Worm (Caenorhabditis elegans) whole organism, late embryonic: ENCODE measurements around the gene gtf-2H2C.
A peak's percentile ranks its signal among the peaks of the same experiment; 100 is the strongest.

Experiments used
- K02D7.2 ChIP-seq: sonication (generic microtip); optimal IDR thresholded peaks from 2 replicates; lab custom pipeline; 2017; ENCODE audit warnings: mild to moderate bottlenecking, missing genetic modification characterization, missing compliant biosample characterization
- K09A11.1 ChIP-seq: sonication (generic microtip); optimal IDR thresholded peaks from 2 replicates; lab custom pipeline; 2017; ENCODE audit warnings: antibody characterized with exemption, mild to moderate bottlenecking, missing genetic modification characterization, missing compliant biosample characterization; ENCODE audit not compliant: insufficient read depth
- Y22D7AL.16 ChIP-seq: sonication (generic microtip); optimal IDR thresholded peaks from 2 replicates; lab custom pipeline; 2016; ENCODE audit warnings: missing genetic modification characterization, missing compliant biosample characterization
- ahr-1 ChIP-seq: sonication (generic microtip); optimal IDR thresholded peaks from 2 replicates; lab custom pipeline; 2016; ENCODE audit warnings: missing genetic modification characterization, missing compliant biosample characterization
- ama-1 ChIP-seq: fragments of 150-350 bp; optimal IDR thresholded peaks from 2 replicates; lab custom pipeline; 2014
- ceh-14 ChIP-seq: sonication (generic microtip); optimal IDR thresholded peaks from 2 replicates; lab custom pipeline; 2016; ENCODE audit warnings: missing genotype, missing genetic modification characterization, missing compliant biosample characterization
- ceh-18 ChIP-seq: sonication (generic microtip); optimal IDR thresholded peaks from 2 replicates; lab custom pipeline; 2016; ENCODE audit warnings: missing genetic modification characterization, missing compliant biosample characterization
- ceh-19 ChIP-seq: fragments of 200-800 bp; sonication (Bioruptor generic); optimal IDR thresholded peaks from 2 replicates; lab custom pipeline; 2018; ENCODE audit warnings: mild to moderate bottlenecking, missing genetic modification characterization, missing compliant biosample characterization
- ceh-2 ChIP-seq: sonication (generic microtip); optimal IDR thresholded peaks from 2 replicates; lab custom pipeline; 2016; ENCODE audit warnings: missing genotype, missing genetic modification characterization, missing compliant biosample characterization
- ceh-22 ChIP-seq: sonication (generic microtip); optimal IDR thresholded peaks from 2 replicates; lab custom pipeline; 2017; ENCODE audit warnings: missing biosample characterization, missing genetic modification characterization
- ceh-24 ChIP-seq: sonication (generic microtip); optimal IDR thresholded peaks from 2 replicates; lab custom pipeline; 2016; ENCODE audit warnings: mild to moderate bottlenecking, missing genetic modification characterization, missing compliant biosample characterization
- ceh-30 ChIP-seq: fragments of 150-350 bp; optimal IDR thresholded peaks from 2 replicates; lab custom pipeline; 2014; ENCODE audit warnings: missing biosample characterization, missing genetic modification characterization
- ceh-31 ChIP-seq: sonication (generic microtip); optimal IDR thresholded peaks from 2 replicates; lab custom pipeline; 2016; ENCODE audit warnings: missing genetic modification characterization, missing compliant biosample characterization
- ceh-34 ChIP-seq: sonication (generic microtip); optimal IDR thresholded peaks from 2 replicates; lab custom pipeline; 2016; ENCODE audit warnings: mild to moderate bottlenecking, missing genetic modification characterization, missing compliant biosample characterization
- ceh-45 ChIP-seq: fragments of 200-800 bp; sonication (Bioruptor generic); IDR thresholded peaks from 2 replicates; pipeline ENCODE4 v1.3.6; 2022; ENCODE audit warnings: missing genetic modification reagents, missing genetic modification characterization, missing compliant biosample characterization
- ceh-48 ChIP-seq: sonication (generic microtip); optimal IDR thresholded peaks from 2 replicates; lab custom pipeline; 2016; ENCODE audit warnings: missing genetic modification characterization, inconsistent platforms, missing compliant biosample characterization
- dve-1 ChIP-seq: sonication (generic microtip); optimal IDR thresholded peaks from 2 replicates; lab custom pipeline; 2017; ENCODE audit warnings: antibody characterized with exemption, mild to moderate bottlenecking, missing genetic modification characterization, missing compliant biosample characterization
- ets-4 ChIP-seq: sonication (generic microtip); optimal IDR thresholded peaks from 2 replicates; lab custom pipeline; 2016; ENCODE audit warnings: missing genetic modification characterization, missing compliant biosample characterization
- eyg-1 ChIP-seq: sonication (generic microtip); optimal IDR thresholded peaks from 2 replicates; lab custom pipeline; 2016; ENCODE audit warnings: missing genotype, missing genetic modification characterization, missing compliant biosample characterization
- fkh-10 ChIP-seq: fragments of 150-350 bp; optimal IDR thresholded peaks from 2 replicates; lab custom pipeline; 2014; ENCODE audit warnings: missing biosample characterization, missing genetic modification reagents, missing genetic modification characterization
- fkh-6 ChIP-seq: sonication (generic microtip); optimal IDR thresholded peaks from 2 replicates; lab custom pipeline; 2016; ENCODE audit warnings: missing genetic modification characterization, missing compliant biosample characterization
- hlh-15 ChIP-seq: sonication (generic microtip); optimal IDR thresholded peaks from 2 replicates; lab custom pipeline; 2016; ENCODE audit warnings: missing genetic modification characterization, missing compliant biosample characterization
- hlh-30 ChIP-seq: sonication (generic microtip); optimal IDR thresholded peaks from 2 replicates; lab custom pipeline; 2017; ENCODE audit warnings: antibody characterized with exemption, missing genetic modification characterization, missing compliant biosample characterization; ENCODE audit not compliant: insufficient read depth
- hlh-6 ChIP-seq: sonication (generic microtip); optimal IDR thresholded peaks from 2 replicates; lab custom pipeline; 2016; ENCODE audit warnings: missing genotype, missing genetic modification characterization, missing compliant biosample characterization
- hlh-8 ChIP-seq: sonication (generic microtip); optimal IDR thresholded peaks from 2 replicates; lab custom pipeline; 2016; ENCODE audit warnings: missing genotype, missing genetic modification characterization, missing compliant biosample characterization
- lin-11 ChIP-seq: fragments of 200-800 bp; sonication (Bioruptor generic); optimal IDR thresholded peaks from 2 replicates; lab custom pipeline; 2018; ENCODE audit warnings: mild to moderate bottlenecking, missing genetic modification characterization, missing compliant biosample characterization
- mec-3 ChIP-seq: sonication (generic microtip); optimal IDR thresholded peaks from 2 replicates; lab custom pipeline; 2016; ENCODE audit warnings: borderline replicate concordance, missing genetic modification characterization, missing compliant biosample characterization
- nfya-1 ChIP-seq: sonication (generic microtip); optimal IDR thresholded peaks from 2 replicates; lab custom pipeline; 2017; ENCODE audit warnings: missing genetic modification characterization, mild to moderate bottlenecking, missing compliant biosample characterization, antibody characterized with exemption, moderate library complexity
- nhr-11 ChIP-seq: fragments of 150-350 bp; optimal IDR thresholded peaks from 2 replicates; lab custom pipeline; 2014; ENCODE audit warnings: missing biosample characterization, missing genetic modification characterization
- nhr-232 ChIP-seq: sonication (generic microtip); optimal IDR thresholded peaks from 2 replicates; lab custom pipeline; 2016; ENCODE audit warnings: missing genetic modification characterization, missing compliant biosample characterization
- npax-4 ChIP-seq: sonication (generic microtip); optimal IDR thresholded peaks from 2 replicates; lab custom pipeline; 2016; ENCODE audit warnings: missing genetic modification characterization, missing compliant biosample characterization
- odd-2 ChIP-seq: sonication (generic microtip); optimal IDR thresholded peaks from 2 replicates; lab custom pipeline; 2017; ENCODE audit warnings: antibody characterized with exemption, mild to moderate bottlenecking, missing genetic modification characterization, missing compliant biosample characterization
- pag-3 ChIP-seq: sonication (generic microtip); optimal IDR thresholded peaks from 2 replicates; lab custom pipeline; 2016; ENCODE audit warnings: missing compliant biosample characterization, missing genetic modification characterization, borderline replicate concordance
- pat-9 ChIP-seq: fragments of 200-800 bp; sonication (Bioruptor generic); optimal IDR thresholded peaks from 2 replicates; lab custom pipeline; 2018; ENCODE audit warnings: mild to moderate bottlenecking, missing genetic modification characterization, moderate library complexity, missing compliant biosample characterization
- pax-1 ChIP-seq: fragments of 150-350 bp; optimal IDR thresholded peaks from 2 replicates; lab custom pipeline; 2014; ENCODE audit warnings: missing biosample characterization, missing genetic modification characterization
- ref-2 ChIP-seq: sonication (generic microtip); optimal IDR thresholded peaks from 2 replicates; lab custom pipeline; 2016; ENCODE audit warnings: missing genetic modification characterization, missing compliant biosample characterization
- sox-2 ChIP-seq: fragments of 200-800 bp; sonication (Bioruptor generic); IDR thresholded peaks from 2 replicates; pipeline ENCODE4 v1.3.6; 2022; ENCODE audit warnings: missing genetic modification reagents, missing genetic modification characterization, missing compliant biosample characterization
- sox-4 ChIP-seq: sonication (generic microtip); optimal IDR thresholded peaks from 2 replicates; lab custom pipeline; 2017; ENCODE audit warnings: mild to moderate bottlenecking, missing genetic modification characterization, inconsistent platforms, missing compliant biosample characterization
- tbx-2 ChIP-seq: sonication (generic microtip); optimal IDR thresholded peaks from 2 replicates; lab custom pipeline; 2016; ENCODE audit warnings: missing genetic modification characterization, missing compliant biosample characterization
- tbx-7 ChIP-seq: sonication (generic microtip); optimal IDR thresholded peaks from 2 replicates; lab custom pipeline; 2016; ENCODE audit warnings: missing genotype, missing genetic modification characterization, missing compliant biosample characterization
- unc-42 ChIP-seq: sonication (generic microtip); optimal IDR thresholded peaks from 2 replicates; lab custom pipeline; 2016; ENCODE audit warnings: missing genotype, missing genetic modification characterization, missing compliant biosample characterization
- unc-55 ChIP-seq: sonication (generic microtip); optimal IDR thresholded peaks from 2 replicates; lab custom pipeline; 2017; ENCODE audit warnings: missing biosample characterization, missing genetic modification reagents, missing genetic modification characterization
- unc-86 ChIP-seq: sonication (generic microtip); optimal IDR thresholded peaks from 2 replicates; lab custom pipeline; 2016; ENCODE audit warnings: missing genetic modification characterization, missing compliant biosample characterization
- zip-5 ChIP-seq: sonication (generic microtip); optimal IDR thresholded peaks from 2 replicates; lab custom pipeline; 2016; ENCODE audit warnings: missing genetic modification characterization, missing compliant biosample characterization
- ztf-16 ChIP-seq: sonication (generic microtip); optimal IDR thresholded peaks from 2 replicates; lab custom pipeline; 2017; ENCODE audit warnings: missing genetic modification characterization, missing compliant biosample characterization

Gene gtf-2H2C

ce11 chrIII:10094538-10094937 is 4.0 kb upstream of the gtf-2H2C start (continued):
- TF ChIP-seq tbx-2 (tag; lab: Kevin White, UChicago) (peak; percentile 60), hlh-15 (tag; lab: Kevin White, UChicago) (no peak), ceh-45 (GFP tag; lab: Robert Waterston, UW) (no peak), tbx-7 (tag; lab: Kevin White, UChicago) (no peak), pat-9 (tag; lab: Kevin White, UChicago) (no peak), K09A11.1 (tag; lab: Kevin White, UChicago) (no peak), hlh-6 (tag; lab: Kevin White, UChicago) (peak; percentile 72), ceh-2 (tag; lab: Kevin White, UChicago) (peak; percentile 2), mec-3 (tag; lab: Kevin White, UChicago) (peak; percentile 2), fkh-10 (GFP tag; lab: Kevin White, UChicago) (no peak), dve-1 (tag; lab: Kevin White, UChicago) (no peak), nhr-11 (no peak), unc-42 (tag; lab: Kevin White, UChicago) (no peak), ama-1 (lab: Kevin White, UChicago) (no peak), unc-86 (no peak), ahr-1 (tag; lab: Kevin White, UChicago) (no peak), npax-4 (tag; lab: Kevin White, UChicago) (no peak), nhr-232 (tag; lab: Kevin White, UChicago) (peak; percentile 15), ceh-34 (tag; lab: Kevin White, UChicago) (peak; percentile 57), ceh-19 (GFP tag; lab: Kevin White, UChicago) (no peak), hlh-8 (tag; lab: Kevin White, UChicago) (no peak), ref-2 (tag; lab: Kevin White, UChicago) (peak; percentile 73), pax-1 (no peak), ets-4 (tag; lab: Kevin White, UChicago) (peak; percentile 20), zip-5 (no peak), pag-3 (tag; lab: Kevin White, UChicago) (no peak), ceh-18 (tag; lab: Kevin White, UChicago) (no peak), hlh-30 (tag; lab: Kevin White, UChicago) (no peak), fkh-6 (tag; lab: Kevin White, UChicago) (peak; percentile 17), sox-2 (GFP tag; lab: Robert Waterston, UW) (no peak), odd-2 (tag; lab: Kevin White, UChicago) (no peak), K02D7.2 (no peak), ceh-31 (tag; lab: Kevin White, UChicago) (peak; percentile 66), Y22D7AL.16 (tag; lab: Kevin White, UChicago) (no peak), ceh-30 (no peak), lin-11 (no peak), ceh-14 (tag; lab: Kevin White, UChicago) (no peak), nfya-1 (tag; lab: Kevin White, UChicago) (peak; percentile 77), ztf-16 (tag; lab: Kevin White, UChicago) (no peak), unc-55 (GFP tag; lab: Kevin White, UChicago) (no peak), eyg-1 (tag; lab: Kevin White, UChicago) (peak; percentile 46), ceh-24 (tag; lab: Kevin White, UChicago) (no peak), ceh-48 (peak; percentile 15)

ce11 chrIII:10093093-10093492 is 2.5 kb upstream of the gtf-2H2C start:
- TF ChIP-seq pax-1 (no peak), ceh-34 (tag; lab: Kevin White, UChicago) (no peak), unc-86 (no peak), ceh-22 (tag; lab: Kevin White, UChicago) (no peak), sox-4 (tag; lab: Kevin White, UChicago) (no peak), fkh-10 (GFP tag; lab: Kevin White, UChicago) (no peak)
